Fruit fly (Drosophila melanogaster) S2 (cell line): ENCODE results near the gene temp.

Source experiments
- CG8478 ChIP-seq: fragments of >200 bp; optimal IDR thresholded peaks from 2 replicates; lab custom pipeline; 2018
- CTCF ChIP-seq, 2 experiments: fragments of >200 bp; optimal IDR thresholded peaks; 2 replicates each; lab custom pipeline; 2018

temp gene

dm6 chrX:2262511-2262910 is at the start of gene temp, which contains the start of gene CG3071:
Gene temp (minus strand): TSS chrX:2262515.
Gene CG3071 (plus strand): TSS chrX:2262837.
- TF ChIP-seq CTCF (optimal IDR thresholded peaks at IDR 0.05; lab: Kevin White, UChicago) (no peak), CG8478 (no peak)

dm6 chrX:2308403-2308965 is 46.2 kb upstream of the temp start:
- TF ChIP-seq CG8478 (no peak), CTCF (optimal IDR thresholded peaks at IDR 0.05; lab: Kevin White, UChicago) (no peak)

- no peak for TF ChIP-seq CG8478
- TF ChIP-seq CTCF (optimal IDR thresholded peaks at IDR 0.05; lab: Kevin White, UChicago): no peak
Measured at dm6 chrX:2307564-2307963, 45.2 kb upstream of the temp start.

- no peak for TF ChIP-seq CG8478
- no peak for TF ChIP-seq CTCF (optimal IDR thresholded peaks at IDR 0.05; lab: Kevin White, UChicago)
Measured at dm6 chrX:2306760-2307159, 44.4 kb upstream of the temp start.

- TF ChIP-seq CG8478 (no peak), CTCF (optimal IDR thresholded peaks at IDR 0.05; lab: Kevin White, UChicago) (no peak)
Measured at dm6 chrX:2306307-2306706, 44.0 kb upstream of the temp start.

- no peak for TF ChIP-seq CG8478
Measured at dm6 chrX:2305842-2306300, 43.6 kb upstream of the temp start.

dm6 chrX:2305281-2305680 is 43.0 kb upstream of the temp start:
- TF ChIP-seq CG8478 (no peak), CTCF (optimal IDR thresholded peaks at IDR 0.05; lab: Kevin White, UChicago) (no peak)

- TF ChIP-seq CTCF (optimal IDR thresholded peaks at IDR 0.05; lab: Kevin White, UChicago) (no peak), CG8478 (no peak)
Measured at dm6 chrX:2304514-2305235, 42.4 kb upstream of the temp start.

- TF ChIP-seq CTCF (optimal IDR thresholded peaks at IDR 0.05; lab: Kevin White, UChicago): no peak
- no peak for TF ChIP-seq CG8478
Measured at dm6 chrX:2303771-2304513, 41.6 kb upstream of the temp start.

dm6 chrX:2302875-2303274 is 40.6 kb upstream of the temp start:
- TF ChIP-seq CG8478 (no peak), CTCF (optimal IDR thresholded peaks at IDR 0.05; lab: Kevin White, UChicago) (no peak)

dm6 chrX:2301613-2302522 is 39.6 kb upstream of the temp start:
- TF ChIP-seq CTCF (optimal IDR thresholded peaks at IDR 0.05; lab: Kevin White, UChicago): no peak
- no peak for TF ChIP-seq CG8478

- TF ChIP-seq CTCF (optimal IDR thresholded peaks at IDR 0.05; lab: Kevin White, UChicago) (no peak), CG8478 (no peak)
Measured at dm6 chrX:2301069-2301508, 38.8 kb upstream of the temp start.

- no peak for TF ChIP-seq CG8478
- TF ChIP-seq CTCF (optimal IDR thresholded peaks at IDR 0.05; lab: Kevin White, UChicago): no peak
Measured at dm6 chrX:2300293-2301068, 38.2 kb upstream of the temp start.

- TF ChIP-seq CG8478 (no peak), CTCF (optimal IDR thresholded peaks at IDR 0.05; lab: Kevin White, UChicago) (no peak)
Measured at dm6 chrX:2298708-2299370, 36.5 kb upstream of the temp start.
